Worm (Caenorhabditis elegans): ENCODE measurements around the gene plc-2.
A peak's percentile ranks its signal among the peaks of the same experiment; 100 is the strongest.

Gene plc-2

DNA sequence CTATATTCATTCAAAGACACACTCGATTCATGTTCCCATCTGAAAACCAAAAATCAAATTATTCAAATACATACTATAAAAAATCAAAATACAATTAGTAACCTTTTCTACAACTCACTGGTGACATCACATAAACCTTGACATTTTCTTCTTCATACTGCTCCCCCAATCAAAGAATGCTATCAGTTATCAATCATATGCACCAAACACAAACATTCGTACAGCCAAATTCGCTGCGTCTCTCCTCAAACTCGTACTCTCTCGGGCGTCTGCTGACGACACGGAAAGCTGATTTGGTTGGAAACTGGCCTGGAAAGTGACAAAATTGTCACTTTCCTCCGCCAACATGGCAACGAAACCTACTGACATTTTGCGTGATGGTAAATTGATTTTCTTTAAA, at the start of gene plc-2:
Gene plc-2, plus strand, starts transcription at position 196 of the 400 bp plus-strand sequence.
- no peak for TF ChIP-seq peb-1 (tag; optimal IDR thresholded peaks at IDR 0.05)
- TF ChIP-seq crh-2 (tag; optimal IDR thresholded peaks at IDR 0.05): peak; percentile 18
- peak; percentile 76 for TF ChIP-seq fos-1 (tag; optimal IDR thresholded peaks at IDR 0.05)

DNA sequence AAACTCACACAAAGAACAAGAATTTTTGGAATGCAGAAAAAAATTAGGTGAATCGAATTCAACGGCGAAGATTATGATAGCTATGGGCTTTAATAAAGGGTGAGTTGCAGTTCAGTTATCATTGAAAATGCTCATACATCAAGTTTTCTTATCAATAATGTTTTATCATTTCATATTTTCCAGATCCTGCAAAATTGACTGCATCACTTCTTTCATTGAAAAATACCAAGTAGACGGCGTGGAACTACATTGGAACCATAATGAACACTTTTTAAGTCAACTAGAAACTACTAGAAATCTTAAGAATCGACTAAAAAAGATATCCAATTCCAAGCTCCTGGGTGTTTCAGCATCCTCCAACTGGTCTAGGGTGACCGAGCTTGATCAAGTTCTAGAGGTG, 49.1 kb upstream of the plc-2 start, which contains the start of gene K08F9.1:
Gene K08F9.1, minus strand, starts transcription at position 101 of the 400 bp plus-strand sequence.
- no peak for TF ChIP-seq lin-39 (tag; optimal IDR thresholded peaks at IDR 0.05)
- no peak for TF ChIP-seq sma-9 (GFP tag; optimal IDR thresholded peaks at IDR 0.05)
- TF ChIP-seq sma-9 (tag; optimal IDR thresholded peaks at IDR 0.05): no peak
- TF ChIP-seq R02D3.7 (tag; optimal IDR thresholded peaks at IDR 0.05): no peak
- no peak for TF ChIP-seq gmeb-1 (tag; optimal IDR thresholded peaks at IDR 0.05)
- no peak for TF ChIP-seq ama-1 (optimal IDR thresholded peaks at IDR 0.05)
- TF ChIP-seq dmd-4 (tag; optimal IDR thresholded peaks at IDR 0.05): no peak
- no peak for TF ChIP-seq unc-62 (GFP tag; optimal IDR thresholded peaks at IDR 0.05)

DNA sequence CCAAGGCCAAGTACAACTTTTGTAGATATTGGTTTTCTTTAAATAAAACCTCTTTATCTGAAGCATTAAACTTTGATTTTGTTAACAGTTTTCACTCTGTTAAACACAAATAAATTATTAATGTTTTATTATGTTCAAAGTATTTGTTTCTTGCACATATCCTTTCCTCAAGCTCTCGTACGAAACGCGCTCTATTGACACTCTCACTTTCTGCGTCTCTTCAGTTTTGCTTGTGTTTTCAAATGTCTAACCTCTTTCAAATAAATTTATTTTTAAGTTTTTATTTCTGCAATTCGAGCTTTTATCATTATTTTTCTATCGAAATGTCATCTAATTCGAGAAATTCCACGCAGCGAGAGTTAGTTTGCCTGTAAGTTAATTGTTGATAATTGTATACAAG, 48.6 kb upstream of the plc-2 start, which contains the start of gene K08F9.4:
Gene K08F9.4, plus strand, starts transcription at position 222 of the 400 bp plus-strand sequence.
- TF ChIP-seq sma-3 (GFP tag; optimal IDR thresholded peaks at IDR 0.05) (peak; percentile 68), nhr-11 (tag; optimal IDR thresholded peaks at IDR 0.05) (no peak), sma-9 (GFP tag; optimal IDR thresholded peaks at IDR 0.05) (peak; percentile 46), sma-9 (tag; optimal IDR thresholded peaks at IDR 0.05) (no peak), nhr-21 (tag; optimal IDR thresholded peaks at IDR 0.05) (peak; percentile 26), mbf-1 (tag; optimal IDR thresholded peaks at IDR 0.05) (no peak), elt-3 (tag; optimal IDR thresholded peaks at IDR 0.05) (no peak), R02D3.7 (tag; optimal IDR thresholded peaks at IDR 0.05) (no peak), mab-5 (tag; optimal IDR thresholded peaks at IDR 0.05) (no peak), C34F6.9 (tag; optimal IDR thresholded peaks at IDR 0.05) (peak; percentile 78), ama-1 (optimal IDR thresholded peaks at IDR 0.05) (no peak), gmeb-1 (tag; optimal IDR thresholded peaks at IDR 0.05) (peak; percentile 72), crh-2 (tag; optimal IDR thresholded peaks at IDR 0.05) (peak; percentile 48), lin-39 (tag; optimal IDR thresholded peaks at IDR 0.05) (no peak), nhr-25 (tag; optimal IDR thresholded peaks at IDR 0.05) (peak; percentile 68), unc-62 (GFP tag; optimal IDR thresholded peaks at IDR 0.05) (no peak), blmp-1 (tag; optimal IDR thresholded peaks at IDR 0.05; ENCODE audit: insufficient read depth) (peak; percentile 100), unc-55 (GFP tag; optimal IDR thresholded peaks at IDR 0.05) (peak; percentile 84), lin-13 (GFP tag; optimal IDR thresholded peaks at IDR 0.05) (peak; percentile 66), fos-1 (tag; optimal IDR thresholded peaks at IDR 0.05) (peak; percentile 47), sem-4 (tag; optimal IDR thresholded peaks at IDR 0.05) (peak; percentile 2), ztf-4 (tag; optimal IDR thresholded peaks at IDR 0.05) (no peak), nhr-129 (tag; optimal IDR thresholded peaks at IDR 0.05) (peak; percentile 48), ZK546.5 (tag; optimal IDR thresholded peaks at IDR 0.05) (no peak), nhr-23 (tag; optimal IDR thresholded peaks at IDR 0.05) (no peak)

DNA sequence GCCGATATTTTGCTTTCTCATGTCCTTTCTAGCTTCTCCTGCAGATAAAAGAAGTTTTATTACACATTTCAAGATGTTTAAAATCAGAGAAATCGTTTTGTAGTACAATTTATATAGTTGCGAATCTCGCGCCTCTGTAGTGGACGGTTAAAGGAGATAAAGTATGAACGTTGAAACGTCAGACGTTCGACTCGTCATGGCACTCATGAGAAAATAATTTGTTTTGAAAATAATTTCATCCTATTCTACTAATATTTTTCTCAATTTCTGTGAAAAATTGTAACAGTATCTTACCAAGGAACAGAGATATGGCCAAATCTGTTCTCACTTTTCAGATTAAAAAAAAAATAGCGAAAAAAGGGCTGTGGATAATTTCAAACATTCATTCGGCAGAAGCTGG, 44.6 kb upstream of the plc-2 start, which contains the start of gene T09F5.20:
Gene T09F5.20, minus strand, starts transcription at position 101 of the 400 bp plus-strand sequence.
- TF ChIP-seq mdl-1 (tag; optimal IDR thresholded peaks at IDR 0.05) (no peak), crh-2 (tag; optimal IDR thresholded peaks at IDR 0.05) (no peak), nhr-129 (tag; optimal IDR thresholded peaks at IDR 0.05) (no peak), nhr-77 (tag; optimal IDR thresholded peaks at IDR 0.05) (no peak), snpc-4 (tag; optimal IDR thresholded peaks at IDR 0.05) (no peak), ama-1 (optimal IDR thresholded peaks at IDR 0.05) (no peak)

DNA sequence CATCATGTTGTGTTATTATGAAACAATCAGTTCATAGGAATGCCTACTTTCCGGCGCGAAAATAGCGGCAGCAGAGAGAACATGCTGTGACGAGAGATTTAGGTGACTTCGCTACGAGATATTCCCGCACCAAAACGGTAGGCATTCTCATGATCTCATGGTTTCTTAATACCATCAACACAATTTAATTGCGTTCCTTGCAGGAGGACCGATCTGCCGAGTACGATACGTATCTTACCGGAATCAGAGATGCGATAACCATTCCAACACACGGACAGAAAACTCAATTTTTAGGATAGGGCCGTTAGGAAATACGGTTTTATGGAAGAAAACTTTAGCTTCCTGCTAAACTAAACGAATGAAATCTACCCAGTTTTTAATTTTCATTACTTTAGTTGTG, 43.6 kb upstream of the plc-2 start, which contains the start of gene T09F5.1:
Gene T09F5.1, plus strand, starts transcription at position 301 of the 400 bp plus-strand sequence.
- TF ChIP-seq mbf-1 (tag; optimal IDR thresholded peaks at IDR 0.05) (no peak), ztf-11 (tag; optimal IDR thresholded peaks at IDR 0.05) (no peak), ZK546.5 (tag; optimal IDR thresholded peaks at IDR 0.05) (no peak), nhr-25 (tag; optimal IDR thresholded peaks at IDR 0.05) (no peak), alr-1 (tag; optimal IDR thresholded peaks at IDR 0.05) (no peak), C34F6.9 (tag; optimal IDR thresholded peaks at IDR 0.05) (no peak), nhr-237 (tag; optimal IDR thresholded peaks at IDR 0.05) (no peak), R02D3.7 (tag; optimal IDR thresholded peaks at IDR 0.05) (no peak), unc-39 (tag; optimal IDR thresholded peaks at IDR 0.05) (no peak), sma-3 (GFP tag; optimal IDR thresholded peaks at IDR 0.05) (no peak), nhr-11 (tag; optimal IDR thresholded peaks at IDR 0.05) (no peak), sem-4 (tag; optimal IDR thresholded peaks at IDR 0.05) (no peak), elt-3 (tag; optimal IDR thresholded peaks at IDR 0.05) (no peak), zag-1 (tag; optimal IDR thresholded peaks at IDR 0.05) (no peak), Y55F3AM.14 (GFP tag; optimal IDR thresholded peaks at IDR 0.05) (no peak), ama-1 (optimal IDR thresholded peaks at IDR 0.05) (no peak), nhr-10 (tag; optimal IDR thresholded peaks at IDR 0.05) (no peak), ceh-16 (tag; optimal IDR thresholded peaks at IDR 0.05) (no peak)

Data from whole organism, L2 larva.